Worm (Caenorhabditis elegans) whole organism, L2 larva: ENCODE measurements around the gene F52B11.5.

Experiments used
- aly-2 ChIP-seq: fragments of 150-350 bp; optimal IDR thresholded peaks from 2 replicates; lab custom pipeline; 2014; ENCODE audit warnings: missing biosample characterization, missing genetic modification characterization
- ama-1 ChIP-seq: fragments of 150-350 bp; optimal IDR thresholded peaks from 2 replicates; lab custom pipeline; 2018; ENCODE audit warnings: inconsistent platforms
- nhr-10 ChIP-seq: sonication (generic microtip); optimal IDR thresholded peaks from 2 replicates; lab custom pipeline; 2017; ENCODE audit warnings: missing biosample characterization, missing genetic modification characterization

DNA sequence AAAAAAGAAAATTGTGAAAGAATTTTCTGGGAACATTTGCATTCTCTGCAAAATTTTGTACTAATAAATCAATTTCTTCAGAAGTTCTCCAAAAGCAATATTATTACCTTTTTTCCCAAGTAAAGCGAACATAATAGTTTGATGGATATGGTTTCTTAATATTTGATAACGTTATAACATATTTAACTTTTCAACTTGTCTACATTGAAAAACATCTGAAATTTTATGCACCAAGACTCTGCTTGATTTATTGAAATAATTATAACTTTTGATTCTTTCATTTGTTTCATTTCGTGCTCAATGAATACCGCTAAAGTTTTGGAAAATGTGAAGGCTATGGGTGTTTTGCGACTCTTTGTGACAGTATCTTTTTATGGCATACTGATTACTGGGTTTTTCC lies 34.0 kb upstream of the F52B11.5 start, which contains the start of gene srz-31:
- TF ChIP-seq nhr-10 (tag; lab: Kevin White, UChicago) (no peak), ama-1 (lab: Kevin White, UChicago) (no peak), aly-2 (tag; lab: Kevin White, UChicago) (no peak)
